Worm (Caenorhabditis elegans) whole organism, L1 larva: ENCODE data around the gene M163.9.

ENCODE experiments used
- C04F5.9 ChIP-seq: sonication (generic microtip); optimal IDR thresholded peaks from 2 replicates; lab custom pipeline; 2016; ENCODE audit warnings: missing genetic modification characterization, missing compliant biosample characterization
- C34B4.2 ChIP-seq: sonication (generic microtip); optimal IDR thresholded peaks from 2 replicates; lab custom pipeline; 2017; ENCODE audit warnings: mild to moderate bottlenecking, missing genetic modification characterization, missing compliant biosample characterization
- F16B12.6 ChIP-seq: fragments of 150-350 bp; optimal IDR thresholded peaks from 2 replicates; lab custom pipeline; 2014; ENCODE audit warnings: missing biosample characterization, missing genetic modification characterization
- aha-1 ChIP-seq: fragments of 150-350 bp; optimal IDR thresholded peaks from 2 replicates; lab custom pipeline; 2014; ENCODE audit warnings: missing biosample characterization, missing genetic modification characterization
- aly-2 ChIP-seq: fragments of 150-350 bp; optimal IDR thresholded peaks from 2 replicates; lab custom pipeline; 2014; ENCODE audit warnings: missing biosample characterization, missing genetic modification characterization
- ama-1 ChIP-seq: fragments of 150-350 bp; optimal IDR thresholded peaks from 2 replicates; lab custom pipeline; 2014
- blmp-1 ChIP-seq: fragments of 150-350 bp; optimal IDR thresholded peaks from 2 replicates; lab custom pipeline; 2014; ENCODE audit warnings: missing biosample characterization, missing genetic modification characterization
- ceh-63 ChIP-seq: fragments of 200-800 bp; sonication (Bioruptor generic); optimal IDR thresholded peaks from 2 replicates; lab custom pipeline; 2018; ENCODE audit warnings: mild to moderate bottlenecking, missing genetic modification characterization, missing compliant biosample characterization
- ceh-82 ChIP-seq, 3 experiments: fragments of 150-350 bp in 1 of 3; sonication (generic microtip) in 2 of 3; optimal IDR thresholded peaks; 2 replicates each; lab custom pipeline; 2014 to 2017; ENCODE audit warnings: missing biosample characterization in 3 of 3, missing genetic modification characterization in 3 of 3
- ceh-88 ChIP-seq: fragments of 200-800 bp; sonication (Bioruptor generic); IDR thresholded peaks from 2 replicates; pipeline ENCODE4 v1.3.6; 2022; ENCODE audit warnings: missing genetic modification characterization, missing compliant biosample characterization
- ces-1 ChIP-seq: fragments of 150-350 bp; optimal IDR thresholded peaks from 2 replicates; lab custom pipeline; 2014; ENCODE audit warnings: missing biosample characterization, missing genetic modification reagents, missing genetic modification characterization
- efl-1 ChIP-seq, 4 experiments: fragments of 150-350 bp; optimal IDR thresholded peaks in 3 of 4; peaks in 1 of 4; 1 replicate in 1 of 4; 2 replicates in 3 of 4; lab custom pipeline; 2014; ENCODE audit warnings: missing biosample characterization in 2 of 4, missing genetic modification characterization in 2 of 4, missing genetic modification reagents in 2 of 4
- elt-3 ChIP-seq, 6 experiments: fragments of 150-350 bp in 1 of 6; sonication (generic microtip); optimal IDR thresholded peaks; 2 replicates each; lab custom pipeline; 2017 to 2018; ENCODE audit warnings: missing biosample characterization in 6 of 6, missing genetic modification characterization in 6 of 6, inconsistent platforms in 1 of 6
- fkh-8 ChIP-seq: sonication (generic microtip); optimal IDR thresholded peaks from 2 replicates; lab custom pipeline; 2016; ENCODE audit warnings: mild to moderate bottlenecking, missing genetic modification characterization, missing compliant biosample characterization
- fos-1 ChIP-seq: fragments of 150-350 bp; optimal IDR thresholded peaks from 2 replicates; lab custom pipeline; 2014; ENCODE audit warnings: missing biosample characterization, missing genetic modification characterization
- grh-1 ChIP-seq: fragments of 200-800 bp; sonication (Bioruptor generic); IDR thresholded peaks from 2 replicates; pipeline ENCODE4 v1.3.6; 2022; ENCODE audit warnings: missing genetic modification reagents, missing genetic modification characterization, missing compliant biosample characterization
- hlh-17 ChIP-seq: fragments of 200-800 bp; sonication (Bioruptor generic); optimal IDR thresholded peaks from 2 replicates; lab custom pipeline; 2018; ENCODE audit warnings: missing genetic modification characterization, mild to moderate bottlenecking, missing compliant biosample characterization, moderate library complexity, borderline replicate concordance
- hpl-2 ChIP-seq: fragments of 150-350 bp; optimal IDR thresholded peaks from 2 replicates; lab custom pipeline; 2014; ENCODE audit warnings: missing biosample characterization, missing genetic modification reagents, missing genetic modification characterization
- lin-13 ChIP-seq: fragments of 150-350 bp; optimal IDR thresholded peaks from 2 replicates; lab custom pipeline; 2014; ENCODE audit warnings: missing biosample characterization, missing genetic modification reagents, missing genetic modification characterization
- lin-14 ChIP-seq: fragments of 200-800 bp; sonication (Bioruptor generic); optimal IDR thresholded peaks from 2 replicates; lab custom pipeline; 2018; ENCODE audit warnings: mild to moderate bottlenecking, missing genetic modification characterization, moderate library complexity, missing compliant biosample characterization
- lsy-2 ChIP-seq, 2 experiments: fragments of 150-350 bp; optimal IDR thresholded peaks; 2 replicates each; lab custom pipeline; 2014; ENCODE audit warnings: missing biosample characterization in 2 of 2, missing genetic modification characterization in 2 of 2
- mab-9 ChIP-seq: fragments of 200-800 bp; sonication (Bioruptor generic); IDR thresholded peaks from 2 replicates; pipeline ENCODE4 v1.3.6; 2022; ENCODE audit warnings: missing genetic modification reagents, missing genetic modification characterization, missing compliant biosample characterization
- mdl-1 ChIP-seq, 2 experiments: fragments of 150-350 bp; optimal IDR thresholded peaks; 2 replicates each; lab custom pipeline; 2014 to 2017; ENCODE audit warnings: missing biosample characterization in 2 of 2, missing genetic modification characterization in 2 of 2, inconsistent platforms in 1 of 2
- nhr-11 ChIP-seq: fragments of 150-350 bp; optimal IDR thresholded peaks from 2 replicates; lab custom pipeline; 2014; ENCODE audit warnings: missing biosample characterization, missing genetic modification characterization
- nhr-47 ChIP-seq: sonication (generic microtip); optimal IDR thresholded peaks from 2 replicates; lab custom pipeline; 2016; ENCODE audit warnings: mild to moderate bottlenecking, missing genetic modification characterization, moderate library complexity, missing compliant biosample characterization
- nhr-71 ChIP-seq: sonication (generic microtip); optimal IDR thresholded peaks from 2 replicates; lab custom pipeline; 2016; ENCODE audit warnings: mild to moderate bottlenecking, missing genetic modification characterization, moderate library complexity, missing compliant biosample characterization
- nhr-85 ChIP-seq: sonication (generic microtip); peaks from one replicate; lab custom pipeline; 2016; ENCODE audit warnings: missing genetic modification characterization, inconsistent platforms, missing compliant biosample characterization
- pag-3 ChIP-seq: sonication (generic microtip); optimal IDR thresholded peaks from 2 replicates; lab custom pipeline; 2017; ENCODE audit warnings: missing genetic modification characterization, mild to moderate bottlenecking, missing compliant biosample characterization, antibody characterized with exemption, borderline replicate concordance; ENCODE audit not compliant: insufficient read depth
- pax-3 ChIP-seq: fragments of 200-800 bp; sonication (Bioruptor generic); optimal IDR thresholded peaks from 2 replicates; lab custom pipeline; 2018; ENCODE audit warnings: mild to moderate bottlenecking, missing genetic modification characterization, moderate library complexity, missing compliant biosample characterization
- pqm-1 ChIP-seq: sonication (generic microtip); optimal IDR thresholded peaks from 3 replicates; lab custom pipeline; 2017; ENCODE audit warnings: missing biosample characterization, missing genetic modification characterization
- rnt-1 ChIP-seq: sonication (generic microtip); optimal IDR thresholded peaks from 2 replicates; lab custom pipeline; 2016; ENCODE audit warnings: mild to moderate bottlenecking, missing genetic modification characterization, moderate library complexity, missing compliant biosample characterization
- skn-1 ChIP-seq: fragments of 150-350 bp; optimal IDR thresholded peaks from 2 replicates; lab custom pipeline; 2014; ENCODE audit warnings: missing biosample characterization, missing genetic modification characterization
- snpc-4 ChIP-seq: fragments of 150-350 bp; optimal IDR thresholded peaks from 2 replicates; lab custom pipeline; 2014; ENCODE audit warnings: missing biosample characterization, missing genetic modification characterization
- snu-23 ChIP-seq: sonication (generic microtip); optimal IDR thresholded peaks from 2 replicates; lab custom pipeline; 2016; ENCODE audit warnings: missing genetic modification characterization, missing compliant biosample characterization
- sup-37 ChIP-seq: fragments of 200-800 bp; sonication (Bioruptor generic); optimal IDR thresholded peaks from 2 replicates; lab custom pipeline; 2018; ENCODE audit warnings: mild to moderate bottlenecking, missing genetic modification characterization, missing compliant biosample characterization
- swsn-7 ChIP-seq: sonication (generic microtip); optimal IDR thresholded peaks from 2 replicates; lab custom pipeline; 2016; ENCODE audit warnings: missing genetic modification characterization, missing compliant biosample characterization
- tbx-2 ChIP-seq: sonication (generic microtip); optimal IDR thresholded peaks from 2 replicates; lab custom pipeline; 2016; ENCODE audit warnings: missing genetic modification characterization, missing compliant biosample characterization
- tlp-1 ChIP-seq: fragments of 150-350 bp; optimal IDR thresholded peaks from 2 replicates; lab custom pipeline; 2014; ENCODE audit warnings: missing biosample characterization, missing genetic modification characterization
- unc-130 ChIP-seq: fragments of 150-350 bp; optimal IDR thresholded peaks from 2 replicates; lab custom pipeline; 2017; ENCODE audit warnings: missing biosample characterization, missing genetic modification characterization, inconsistent platforms
- unc-62 ChIP-seq: fragments of 150-350 bp; optimal IDR thresholded peaks from 2 replicates; lab custom pipeline; 2014; ENCODE audit warnings: missing biosample characterization, missing genetic modification reagents, missing genetic modification characterization

Gene M163.9

ce11 chrX:14489945-14490344, 20.6 kb downstream of the M163.9 start, which contains the start of gene his-24 (continued):
- TF ChIP-seq ces-1 (GFP tag; lab: Kevin White, UChicago) (no peak), tlp-1 (tag; lab: Kevin White, UChicago) (no peak), nhr-85 (tag; lab: Kevin White, UChicago) (peak; percentile 85)

DNA sequence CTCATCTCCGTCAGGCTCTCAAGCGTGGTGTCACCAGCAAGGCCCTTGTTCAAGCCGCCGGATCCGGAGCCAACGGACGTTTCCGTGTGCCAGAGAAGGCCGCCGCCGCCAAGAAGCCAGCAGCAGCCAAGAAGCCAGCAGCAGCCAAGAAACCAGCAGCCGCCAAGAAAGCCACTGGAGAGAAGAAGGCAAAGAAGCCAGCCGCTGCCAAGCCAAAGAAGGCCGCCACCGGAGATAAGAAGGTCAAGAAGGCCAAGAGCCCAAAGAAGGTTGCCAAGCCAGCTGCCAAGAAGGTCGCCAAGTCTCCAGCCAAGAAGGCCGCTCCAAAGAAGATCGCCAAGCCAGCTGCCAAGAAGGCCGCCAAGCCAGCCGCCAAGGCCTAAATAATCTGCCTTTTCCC, 21.1 kb downstream of the M163.9 start:
- TF ChIP-seq pag-3 (tag; lab: Kevin White, UChicago) = no peak
- TF ChIP-seq pqm-1 (tag; lab: Kevin White, UChicago) = no peak
- TF ChIP-seq nhr-11 = no peak
- TF ChIP-seq aha-1 = no peak
- TF ChIP-seq snu-23 (GFP tag; lab: Kevin White, UChicago) = no peak
- TF ChIP-seq grh-1 (GFP tag; lab: Robert Waterston, UW) = no peak
- TF ChIP-seq lin-13 = no peak
- no peak for TF ChIP-seq lin-14 (GFP tag; lab: Kevin White, UChicago)
- no peak for TF ChIP-seq elt-3 (tag; optimal IDR thresholded peaks at IDR 0.05; lab: Kevin White, UChicago)
- TF ChIP-seq efl-1 (optimal IDR thresholded peaks at IDR 0.05; lab: Kevin White, UChicago) = no peak
- no peak for TF ChIP-seq efl-1 (GFP tag; optimal IDR thresholded peaks at IDR 0.05 in 1 of 2; lab: Kevin White, UChicago)
- no peak for TF ChIP-seq mdl-1 (tag; optimal IDR thresholded peaks at IDR 0.05; lab: Kevin White, UChicago)
- no peak for TF ChIP-seq ceh-88 (GFP tag; lab: Robert Waterston, UW)
- no peak for TF ChIP-seq pax-3 (tag; lab: Kevin White, UChicago)
- TF ChIP-seq, all 84 proteins: peak for 0

- no peak for TF ChIP-seq ceh-63 (GFP tag; lab: Kevin White, UChicago)
- no peak for TF ChIP-seq C34B4.2
- TF ChIP-seq C04F5.9 (tag; lab: Kevin White, UChicago) = no peak
- TF ChIP-seq pag-3 (tag; lab: Kevin White, UChicago) = no peak
- no peak for TF ChIP-seq aly-2 (tag; lab: Kevin White, UChicago)
- no peak for TF ChIP-seq sup-37
- TF ChIP-seq fos-1 (tag; lab: Kevin White, UChicago) = no peak
- peak; percentile 1 for TF ChIP-seq rnt-1 (tag; lab: Kevin White, UChicago)
- peak; percentile 17 for TF ChIP-seq snu-23 (GFP tag; lab: Kevin White, UChicago)
- peak; percentile 25 for TF ChIP-seq nhr-71 (tag; lab: Kevin White, UChicago)
- no peak for TF ChIP-seq efl-1 (optimal IDR thresholded peaks at IDR 0.05; lab: Kevin White, UChicago)
- peak in 1 of 2 experiments; percentile 20 for TF ChIP-seq efl-1 (GFP tag; optimal IDR thresholded peaks at IDR 0.05 in 1 of 2; lab: Kevin White, UChicago)
- peak; percentile 28; the same call in 1 of the 2 replicates for TF ChIP-seq grh-1 (GFP tag; lab: Robert Waterston, UW)
- TF ChIP-seq ceh-82 (tag; optimal IDR thresholded peaks at IDR 0.05; lab: Kevin White, UChicago) = no peak
- peak; percentile 80 for TF ChIP-seq nhr-85 (tag; lab: Kevin White, UChicago)
- TF ChIP-seq mab-9 (GFP tag; lab: Robert Waterston, UW) = no peak
- TF ChIP-seq hlh-17 (GFP tag; lab: Kevin White, UChicago) = no peak
- no peak for TF ChIP-seq mdl-1 (tag; optimal IDR thresholded peaks at IDR 0.05; lab: Kevin White, UChicago)
- TF ChIP-seq unc-130 (tag; lab: Kevin White, UChicago) = no peak
- TF ChIP-seq blmp-1 (tag; lab: Kevin White, UChicago) = peak; percentile 44
- TF ChIP-seq tbx-2 = peak; percentile 39
- TF ChIP-seq lin-14 (GFP tag; lab: Kevin White, UChicago) = peak; percentile 54
- peak; percentile 68 for TF ChIP-seq ama-1 (lab: Kevin White, UChicago)
- no peak for TF ChIP-seq unc-62 (GFP tag; lab: Kevin White, UChicago)
- no peak for TF ChIP-seq hpl-2 (GFP tag; lab: Kevin White, UChicago)
- TF ChIP-seq skn-1 (tag; lab: Kevin White, UChicago) = no peak
Measured at ce11 chrX:14491103-14491502, 21.7 kb downstream of the M163.9 start.

DNA sequence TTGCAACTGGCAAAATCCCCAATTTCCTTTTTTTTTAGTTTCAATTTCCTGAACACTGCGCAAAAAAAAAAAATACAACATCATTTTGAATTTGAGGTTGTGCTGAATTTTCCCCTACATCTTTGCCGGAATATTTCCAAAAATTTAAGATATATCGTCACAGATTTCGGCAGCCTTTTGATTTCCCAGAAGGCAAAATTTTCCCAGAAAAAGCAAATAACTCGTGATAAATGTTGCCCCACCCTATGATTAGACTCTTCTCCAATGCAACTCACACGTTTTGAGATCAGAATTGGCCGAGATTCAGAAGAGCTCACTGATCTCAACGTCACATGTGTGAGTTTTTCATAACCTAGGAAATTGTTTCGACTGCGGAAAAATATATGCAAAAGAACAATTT, 23.1 kb downstream of the M163.9 start:
- TF ChIP-seq F16B12.6 = no peak
- TF ChIP-seq nhr-47 (tag; lab: Kevin White, UChicago) = peak; percentile 66
- no peak for TF ChIP-seq snu-23 (GFP tag; lab: Kevin White, UChicago)
- TF ChIP-seq fos-1 (tag; lab: Kevin White, UChicago) = peak; percentile 1
- TF ChIP-seq nhr-71 (tag; lab: Kevin White, UChicago) = peak; percentile 71
- TF ChIP-seq blmp-1 (tag; lab: Kevin White, UChicago) = no peak
- no peak for TF ChIP-seq snpc-4 (tag; lab: Kevin White, UChicago)
- TF ChIP-seq swsn-7 (tag; lab: Kevin White, UChicago) = peak; percentile 16
- peak; percentile 90 for TF ChIP-seq fkh-8 (tag; lab: Kevin White, UChicago)
- peak; percentile 33 for TF ChIP-seq pax-3 (tag; lab: Kevin White, UChicago)
- TF ChIP-seq nhr-11 = peak; percentile 8
- no peak for TF ChIP-seq lsy-2 (tag; optimal IDR thresholded peaks at IDR 0.05; lab: Kevin White, UChicago)
- TF ChIP-seq efl-1 (optimal IDR thresholded peaks at IDR 0.05; lab: Kevin White, UChicago) = no peak
- no peak for TF ChIP-seq efl-1 (GFP tag; optimal IDR thresholded peaks at IDR 0.05 in 1 of 2; lab: Kevin White, UChicago)
